Fruit fly (Drosophila melanogaster): ENCODE measurements around the gene CG6527.

DNA sequence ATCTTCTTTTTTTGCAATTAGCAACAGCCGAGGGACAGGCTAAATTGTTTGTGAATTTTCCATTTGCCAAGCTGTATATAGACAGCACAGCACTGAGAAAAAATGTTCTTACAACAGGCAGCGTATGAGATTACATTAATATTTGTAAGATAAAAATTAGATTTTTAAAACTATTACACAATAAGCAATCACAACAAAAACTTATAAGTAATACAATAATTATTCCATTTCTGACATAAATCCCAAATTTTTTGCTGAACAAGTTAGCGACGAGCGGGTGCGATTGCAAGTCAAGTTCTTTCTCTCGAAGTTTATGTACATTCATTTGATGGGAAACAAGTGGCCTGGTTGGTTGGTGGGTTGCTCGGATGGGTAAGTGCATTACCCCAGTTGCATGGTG is 13.9 kb downstream of the CG6527 start:
- no peak for TF ChIP-seq CG8478 (optimal IDR thresholded peaks at IDR 0.05)
- no peak for TF ChIP-seq EcR (GFP tag; optimal IDR thresholded peaks at IDR 0.05)
- TF ChIP-seq psq (optimal IDR thresholded peaks at IDR 0.05), result no peak
- no peak for TF ChIP-seq usp (GFP tag; optimal IDR thresholded peaks at IDR 0.05)

Data from whole organism.